Fruit fly (Drosophila melanogaster): Measurements from ENCODE around the gene Xrcc2.

Xrcc2 gene

dm6 chrX:18489509-18489908 lies 10.4 kb upstream of the Xrcc2 start, which contains the start of gene CG15046:
CG15046 (minus strand) TSS chrX:18489620.
- TF ChIP-seq gfzf (GFP tag; optimal IDR thresholded peaks at IDR 0.05), result no peak
- TF ChIP-seq chinmo (GFP tag; IDR thresholded peaks at IDR 0.05; ENCODE audit: partially characterized antibody), result 0 out of 4 replicates have a peak, but pooled peaks have one; percentile 60
- TF ChIP-seq scrt (GFP tag; optimal IDR thresholded peaks at IDR 0.05), result no peak
- TF ChIP-seq CG5180 (GFP tag; optimal IDR thresholded peaks at IDR 0.05), result peak; percentile 15
- no peak for TF ChIP-seq ssp (GFP tag; IDR thresholded peaks at IDR 0.05)
- TF ChIP-seq Bdp1 (GFP tag; optimal IDR thresholded peaks at IDR 0.05), result no peak
- TF ChIP-seq CG12155 (GFP tag; optimal IDR thresholded peaks at IDR 0.05), result no peak
- no peak for TF ChIP-seq toy (GFP tag; IDR thresholded peaks at IDR 0.05)
- TF ChIP-seq Med (GFP tag), result peak; percentile 65
- TF ChIP-seq CG30403 (GFP tag; optimal IDR thresholded peaks at IDR 0.05), result no peak
- peak; percentile 22; the same call in 1 of the 3 replicates for TF ChIP-seq knrl (GFP tag; IDR thresholded peaks at IDR 0.05; ENCODE audit: partially characterized antibody)
- TF ChIP-seq CG6791 (GFP tag; IDR thresholded peaks at IDR 0.05; ENCODE audit: partially characterized antibody), result no peak
- TF ChIP-seq CG3847 (GFP tag; IDR thresholded peaks at IDR 0.05), result no peak
- no peak for TF ChIP-seq vfl (GFP tag; optimal IDR thresholded peaks at IDR 0.05)
- peak; percentile 27 to 55 for TF ChIP-seq Trl (optimal IDR thresholded peaks at IDR 0.05)
- no peak for TF ChIP-seq Trl (GFP tag; optimal IDR thresholded peaks at IDR 0.05)
- peak; percentile 36 for TF ChIP-seq nom (GFP tag; optimal IDR thresholded peaks at IDR 0.05)
- TF ChIP-seq Drgx (GFP tag; IDR thresholded peaks at IDR 0.05), result 0 out of 2 replicates have a peak, but pooled peaks have one; percentile 36
- no peak for TF ChIP-seq Camta (GFP tag; optimal IDR thresholded peaks at IDR 0.05)
- no peak for TF ChIP-seq Gug (GFP tag; IDR thresholded peaks at IDR 0.05)
- no peak for TF ChIP-seq exex (tag; optimal IDR thresholded peaks at IDR 0.05)
- no peak for TF ChIP-seq twi (tag; optimal IDR thresholded peaks at IDR 0.05)
- no peak for TF ChIP-seq Dref (GFP tag; IDR thresholded peaks at IDR 0.05)
- TF ChIP-seq CG3065 (GFP tag; optimal IDR thresholded peaks at IDR 0.05), result no peak
- peak; percentile 27 for TF ChIP-seq Deaf1 (tag; optimal IDR thresholded peaks at IDR 0.05)
- TF ChIP-seq CG15479 (GFP tag; optimal IDR thresholded peaks at IDR 0.05), result no peak
- no peak for TF ChIP-seq klu (GFP tag; IDR thresholded peaks at IDR 0.05)
- TF ChIP-seq Hr3 (GFP tag; optimal IDR thresholded peaks at IDR 0.05), result no peak
- TF ChIP-seq unc-4 (GFP tag; IDR thresholded peaks at IDR 0.05; ENCODE audit: partially characterized antibody), result 0 out of 2 replicates have a peak, but pooled peaks have one; percentile 28
- no peak for TF ChIP-seq ems (GFP tag; optimal IDR thresholded peaks at IDR 0.05)
- no peak for TF ChIP-seq Taf1 (GFP tag; IDR thresholded peaks at IDR 0.05)
- TF ChIP-seq Max (GFP tag; optimal IDR thresholded peaks at IDR 0.05), result no peak
- no peak for TF ChIP-seq amos (GFP tag; IDR thresholded peaks at IDR 0.05; ENCODE audit: partially characterized antibody)
- no peak for TF ChIP-seq hkb (optimal IDR thresholded peaks at IDR 0.05)
- TF ChIP-seq hkb (GFP tag; IDR thresholded peaks at IDR 0.05), result no peak
- no peak for TF ChIP-seq dan (GFP tag; IDR thresholded peaks at IDR 0.05)
- no peak for TF ChIP-seq CG7271 (tag; optimal IDR thresholded peaks at IDR 0.05)
- peak; percentile 19; the same call in 1 of the 2 replicates for TF ChIP-seq CG13287 (GFP tag; IDR thresholded peaks at IDR 0.05; ENCODE audit: partially characterized antibody)
- TF ChIP-seq chn (GFP tag; optimal IDR thresholded peaks at IDR 0.05), result no peak
- TF ChIP-seq wdn (GFP tag; IDR thresholded peaks at IDR 0.05), result no peak
- TF ChIP-seq CG12942 (GFP tag; optimal IDR thresholded peaks at IDR 0.05), result no peak
- peak; percentile 52 for TF ChIP-seq Jarid2 (GFP tag; optimal IDR thresholded peaks at IDR 0.05)
- TF ChIP-seq CG6254 (GFP tag; optimal IDR thresholded peaks at IDR 0.05), result no peak
- TF ChIP-seq emc (GFP tag; optimal IDR thresholded peaks at IDR 0.05), result no peak
- no peak for TF ChIP-seq CG1233 (GFP tag; optimal IDR thresholded peaks at IDR 0.05)
- no peak for TF ChIP-seq Atf3 (GFP tag; optimal IDR thresholded peaks at IDR 0.05)

All from whole organism, embryonic.